Fruit fly (Drosophila melanogaster) whole organism, pupa: ENCODE measurements around the gene Naa20B.

Experiments used
- CG10348 ChIP-seq: fragments of 200-800 bp; sonication (Bioruptor generic); IDR thresholded peaks from 2 replicates; pipeline ENCODE4 v1.3.6; 2022; ENCODE audit warnings: missing biosample characterization, missing genetic modification characterization
- CG12605 ChIP-seq: fragments of 200-800 bp; sonication (Bioruptor generic); IDR thresholded peaks from 2 replicates; pipeline ENCODE4 v1.3.6; 2022; ENCODE audit warnings: missing biosample characterization, missing genetic modification characterization
- CG13204 ChIP-seq: fragments of 200-800 bp; sonication (Bioruptor generic); optimal IDR thresholded peaks from 2 replicates; lab custom pipeline; 2018; ENCODE audit warnings: missing biosample characterization, mild to moderate bottlenecking, missing genetic modification characterization, moderate library complexity
- CG14655 ChIP-seq: fragments of 200-800 bp; sonication (Bioruptor generic); optimal IDR thresholded peaks from 3 replicates; lab custom pipeline; 2017; ENCODE audit warnings: mild to moderate bottlenecking, missing biosample characterization, missing genetic modification reagents, missing genetic modification characterization
- CG15710 ChIP-seq: fragments of 200-800 bp; sonication (Bioruptor generic); optimal IDR thresholded peaks from 2 replicates; lab custom pipeline; 2018; ENCODE audit warnings: missing biosample characterization, mild to moderate bottlenecking, missing genetic modification characterization, moderate library complexity
- CG17806 ChIP-seq: fragments of 200-800 bp; sonication (Bioruptor generic); optimal IDR thresholded peaks from 2 replicates; lab custom pipeline; 2018; ENCODE audit warnings: missing biosample characterization, mild to moderate bottlenecking, missing genetic modification characterization, moderate library complexity
- CG32121 ChIP-seq: fragments of 200-800 bp; sonication (Bioruptor generic); IDR thresholded peaks from 2 replicates; pipeline ENCODE4 v1.3.6; 2022; ENCODE audit warnings: missing biosample characterization, missing genetic modification characterization
- CG34367 ChIP-seq: fragments of 200-800 bp; sonication (Bioruptor generic); optimal IDR thresholded peaks from 2 replicates; lab custom pipeline; 2018; ENCODE audit warnings: missing biosample characterization, mild to moderate bottlenecking, missing genetic modification characterization
- CG4496 ChIP-seq: fragments of 200-800 bp; sonication (Bioruptor generic); IDR thresholded peaks from 3 replicates; pipeline ENCODE4 v1.3.6; 2022; ENCODE audit warnings: missing biosample characterization, missing genetic modification characterization
- CG8159 ChIP-seq: fragments of 200-800 bp; sonication (Bioruptor generic); optimal IDR thresholded peaks from 3 replicates; lab custom pipeline; 2018; ENCODE audit warnings: missing biosample characterization, mild to moderate bottlenecking, missing genetic modification characterization, moderate library complexity
- CG8301 ChIP-seq: fragments of 200-800 bp; sonication (Bioruptor generic); optimal IDR thresholded peaks from 2 replicates; lab custom pipeline; 2018; ENCODE audit warnings: missing biosample characterization, mild to moderate bottlenecking, missing genetic modification characterization
- CG9948 ChIP-seq: fragments of 200-800 bp; sonication (Bioruptor generic); optimal IDR thresholded peaks from 2 replicates; lab custom pipeline; 2018; ENCODE audit warnings: missing biosample characterization, mild to moderate bottlenecking, missing genetic modification characterization, moderate library complexity
- D1 ChIP-seq: fragments of 200-800 bp; sonication (Bioruptor generic); optimal IDR thresholded peaks from 2 replicates; lab custom pipeline; 2018; ENCODE audit warnings: missing biosample characterization, mild to moderate bottlenecking, missing genetic modification characterization, moderate library complexity
- EcR ChIP-seq: fragments of 200-800 bp; sonication (Bioruptor generic); optimal IDR thresholded peaks from 3 replicates; lab custom pipeline; 2019; ENCODE audit warnings: missing biosample characterization, missing genetic modification characterization, mild to moderate bottlenecking, moderate library complexity, missing genetic modification reagents
- Ets98B ChIP-seq: fragments of 200-800 bp; sonication (Bioruptor generic); IDR thresholded peaks from 2 replicates; pipeline ENCODE4 v1.3.6; 2022; ENCODE audit warnings: missing biosample characterization, missing genetic modification characterization
- Pif1A ChIP-seq: fragments of 200-800 bp; sonication (Bioruptor generic); optimal IDR thresholded peaks from 3 replicates; lab custom pipeline; 2016; ENCODE audit warnings: missing biosample characterization, missing genetic modification characterization
- Pif1B ChIP-seq: fragments of 200-800 bp; sonication (Bioruptor generic); optimal IDR thresholded peaks from 3 replicates; lab custom pipeline; 2016; ENCODE audit warnings: missing biosample characterization, missing genetic modification characterization
- Snoo ChIP-seq: fragments of 200-800 bp; sonication (Bioruptor generic); optimal IDR thresholded peaks from 3 replicates; lab custom pipeline; 2017; ENCODE audit warnings: missing biosample characterization, mild to moderate bottlenecking, missing genetic modification characterization, inconsistent platforms
- fd96Ca ChIP-seq: fragments of 200-800 bp; sonication (Bioruptor generic); IDR thresholded peaks from 3 replicates; pipeline ENCODE4 v1.3.6; 2022; ENCODE audit warnings: missing biosample characterization, missing genetic modification characterization
- gl ChIP-seq: fragments of 200-800 bp; sonication (Bioruptor generic); optimal IDR thresholded peaks from 2 replicates; lab custom pipeline; 2018; ENCODE audit warnings: missing biosample characterization, mild to moderate bottlenecking, missing genetic modification characterization
- rn ChIP-seq: fragments of 200-800 bp; sonication (Bioruptor generic); IDR thresholded peaks from 2 replicates; pipeline ENCODE4 v1.3.6; 2022; ENCODE audit warnings: missing biosample characterization, missing genetic modification characterization

Naa20B gene

DNA sequence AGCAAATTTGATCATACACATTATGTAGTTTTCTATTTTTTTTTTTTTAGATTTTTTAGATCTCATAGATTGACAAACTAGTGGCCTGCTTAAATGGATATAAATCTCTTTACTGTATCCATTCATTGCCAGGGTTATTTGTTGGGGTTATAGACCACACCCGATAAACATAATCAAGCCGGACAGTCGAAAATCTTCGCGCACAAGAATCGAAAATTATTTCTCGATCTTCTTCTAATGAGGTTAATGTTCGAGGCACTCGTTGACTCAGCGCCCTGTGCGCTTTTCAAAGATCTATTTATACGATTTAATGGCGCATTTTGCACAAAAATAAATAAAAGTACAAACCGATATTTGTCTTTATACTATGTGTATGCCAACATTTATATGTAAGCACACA, 2.4 kb downstream of the Naa20B start, which contains the start of gene CG31730:
Gene CG31730 (minus strand): TSS at position 101 of the 400 bp plus-strand sequence.
- TF ChIP-seq CG4496 (GFP tag; lab: Robert Waterston, UW) = no peak
- TF ChIP-seq CG17806 = no peak
- no peak for TF ChIP-seq CG8159 (tag; lab: Kevin White, UChicago)

DNA sequence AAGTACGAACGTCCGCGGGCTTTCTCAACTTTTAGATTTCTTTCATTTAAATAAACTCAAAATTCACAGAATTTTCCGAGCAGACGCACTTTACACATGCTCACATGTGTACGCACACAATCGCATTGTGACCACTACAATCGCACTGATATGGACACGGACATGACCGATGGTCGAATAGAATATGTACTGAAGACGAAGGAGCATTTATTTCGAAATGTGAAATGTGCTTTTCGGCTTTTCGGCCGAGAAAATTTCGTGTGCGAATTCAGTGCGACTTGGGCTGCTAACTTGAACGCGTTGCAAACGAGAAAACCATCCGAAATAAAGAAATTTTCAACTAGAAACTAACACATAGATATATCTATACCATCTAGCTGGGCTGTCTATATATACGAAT, 3.5 kb downstream of the Naa20B start, which contains the start of gene CG44085:
Gene CG44085 (plus strand): TSS at position 269 of the 400 bp plus-strand sequence.
- TF ChIP-seq EcR = no peak
- TF ChIP-seq D1 = no peak
- TF ChIP-seq Snoo (tag; lab: Kevin White, UChicago) = no peak
- TF ChIP-seq fd96Ca (GFP tag; lab: Robert Waterston, UW) = no peak
- no peak for TF ChIP-seq CG8301 (tag; lab: Kevin White, UChicago)

DNA sequence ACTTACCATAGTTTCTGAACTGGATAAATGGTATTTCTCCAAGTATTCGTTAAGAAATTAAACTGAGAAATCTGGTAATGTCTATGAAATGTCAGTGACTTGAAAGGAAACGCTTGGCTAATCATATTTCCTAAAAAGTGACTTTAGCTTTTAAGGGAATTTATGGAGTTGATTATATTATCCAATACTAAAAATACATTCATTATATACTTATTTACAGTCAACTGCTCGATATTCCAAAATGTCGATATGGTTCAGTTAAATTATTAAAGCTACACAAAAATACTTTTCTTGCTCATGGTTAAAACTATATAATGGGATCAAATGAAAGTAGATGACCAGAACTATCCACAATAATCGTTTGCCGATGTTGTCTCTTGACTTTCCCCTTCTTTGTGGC, 8.5 kb downstream of the Naa20B start, which contains the start of gene CG31848:
Gene CG31848 (minus strand): TSS at position 101 of the 400 bp plus-strand sequence.
- TF ChIP-seq gl (tag; lab: Kevin White, UChicago) = no peak
- no peak for TF ChIP-seq D1
- no peak for TF ChIP-seq Pif1B (GFP tag; lab: Kevin White, UChicago)
- no peak for TF ChIP-seq fd96Ca (GFP tag; lab: Robert Waterston, UW)
- no peak for TF ChIP-seq CG17806
- no peak for TF ChIP-seq CG9948 (tag; lab: Kevin White, UChicago)
- TF ChIP-seq CG32121 (GFP tag; lab: Robert Waterston, UW) = no peak
- TF ChIP-seq CG15710 (tag; lab: Kevin White, UChicago) = no peak
- no peak for TF ChIP-seq CG14655
- TF ChIP-seq CG10348 (GFP tag; lab: Robert Waterston, UW) = no peak
- no peak for TF ChIP-seq Pif1A (GFP tag; lab: Kevin White, UChicago)
- no peak for TF ChIP-seq CG8159 (tag; lab: Kevin White, UChicago)
- no peak for TF ChIP-seq CG4496 (GFP tag; lab: Robert Waterston, UW)

DNA sequence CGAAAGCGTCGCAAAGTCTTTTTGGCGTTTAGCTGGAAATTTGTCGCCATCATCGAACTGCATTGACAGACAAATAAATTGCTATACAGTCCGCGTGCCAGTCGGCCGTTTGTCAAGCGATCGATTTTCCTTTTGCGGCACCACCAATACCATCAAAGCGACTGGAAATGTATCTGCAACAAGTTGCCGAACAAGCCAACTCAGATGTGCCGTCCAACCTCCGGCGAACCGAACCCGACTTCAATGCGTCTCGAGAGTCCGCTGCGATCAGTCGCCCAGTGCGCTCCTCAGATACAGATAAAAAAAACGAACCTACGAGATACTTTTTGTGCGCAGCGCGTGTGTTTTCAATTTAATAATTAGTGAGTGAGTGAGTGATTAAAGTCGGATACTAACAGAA, 9.3 kb downstream of the Naa20B start:
- peak; percentile 49 for TF ChIP-seq CG13204 (GFP tag; lab: Kevin White, UChicago)
- 0 out of 3 replicates have a peak, but pooled peaks have one; percentile 7 for TF ChIP-seq CG4496 (GFP tag; lab: Robert Waterston, UW)
- no peak for TF ChIP-seq Ets98B
- TF ChIP-seq EcR = peak; percentile 21
- peak; percentile 11 for TF ChIP-seq CG14655
- no peak for TF ChIP-seq rn (GFP tag; lab: Robert Waterston, UW)
- no peak for TF ChIP-seq Pif1A (GFP tag; lab: Kevin White, UChicago)

DNA sequence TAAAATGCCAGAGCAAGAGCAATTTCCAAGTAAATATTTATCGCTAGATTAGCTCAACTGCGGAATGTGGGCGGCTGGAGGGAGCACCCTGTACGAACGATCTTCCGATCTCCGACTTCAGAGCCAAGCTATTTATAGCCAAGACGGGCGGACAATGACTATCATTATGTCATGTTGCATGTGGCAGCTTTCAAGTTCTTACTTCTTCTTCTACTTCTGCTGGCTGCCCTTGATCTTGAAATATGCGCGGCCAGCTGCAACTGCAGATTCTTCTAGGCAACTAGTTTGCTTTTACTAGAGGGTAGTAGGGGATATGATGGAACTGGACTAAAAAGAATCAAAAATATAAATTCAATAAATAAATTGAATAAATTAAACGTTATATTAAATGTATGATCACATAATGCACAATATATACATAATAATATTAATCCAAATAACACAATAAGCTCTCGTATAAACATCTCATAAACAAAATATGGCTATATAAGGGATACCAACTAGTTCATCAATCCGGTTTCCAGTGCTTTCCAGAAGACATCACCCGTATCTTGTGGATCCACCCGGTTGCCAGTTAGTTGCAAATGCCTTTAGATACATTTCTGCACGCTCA, 10.9 kb downstream of the Naa20B start:
- TF ChIP-seq fd96Ca (GFP tag; lab: Robert Waterston, UW) = no peak
- TF ChIP-seq CG34367 = peak; percentile 12
- peak; percentile 65 for TF ChIP-seq CG9948 (tag; lab: Kevin White, UChicago)
- peak; percentile 58 for TF ChIP-seq CG17806
- peak; percentile 71 for TF ChIP-seq CG14655
- peak; percentile 52 for TF ChIP-seq CG8301 (tag; lab: Kevin White, UChicago)
- peak; percentile 33 for TF ChIP-seq Pif1B (GFP tag; lab: Kevin White, UChicago)
- TF ChIP-seq rn (GFP tag; lab: Robert Waterston, UW) = no peak
- no peak for TF ChIP-seq CG10348 (GFP tag; lab: Robert Waterston, UW)
- peak; percentile 21; the same call in 1 of the 2 replicates for TF ChIP-seq CG12605
- TF ChIP-seq CG4496 (GFP tag; lab: Robert Waterston, UW) = peak; percentile 42; the same call in 1 of the 3 replicates
- TF ChIP-seq EcR = peak; percentile 74
- TF ChIP-seq CG15710 (tag; lab: Kevin White, UChicago) = peak; percentile 46
- TF ChIP-seq D1 = peak; percentile 60
- peak; percentile 76 for TF ChIP-seq CG8159 (tag; lab: Kevin White, UChicago)
- peak; percentile 7 for TF ChIP-seq Pif1A (GFP tag; lab: Kevin White, UChicago)

DNA sequence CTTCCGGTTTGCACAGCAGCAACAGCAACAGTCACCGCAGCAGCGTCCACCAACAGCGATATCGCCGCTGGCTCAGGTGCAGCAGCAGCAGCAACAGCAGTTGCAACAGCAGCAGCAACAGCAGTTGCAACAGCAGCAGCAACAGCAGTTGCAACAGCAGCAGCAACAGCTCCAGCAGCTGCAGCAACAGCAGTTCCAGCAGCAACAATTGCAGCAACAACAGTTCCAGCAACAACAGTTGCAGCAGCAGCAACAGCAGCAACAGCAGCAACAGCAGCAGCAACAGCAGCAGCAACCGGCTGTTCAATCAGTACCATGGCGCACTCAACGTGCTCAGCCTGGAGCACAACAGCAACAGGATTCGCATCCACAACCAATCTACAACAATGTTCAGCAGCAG, 15.3 kb downstream of the Naa20B start:
- TF ChIP-seq CG4496 (GFP tag; lab: Robert Waterston, UW) (no peak), CG10348 (GFP tag; lab: Robert Waterston, UW) (no peak), gl (tag; lab: Kevin White, UChicago) (no peak), CG34367 (no peak), CG13204 (GFP tag; lab: Kevin White, UChicago) (peak; percentile 65), CG9948 (tag; lab: Kevin White, UChicago) (no peak), CG8301 (tag; lab: Kevin White, UChicago) (no peak), CG15710 (tag; lab: Kevin White, UChicago) (no peak), D1 (no peak)

DNA sequence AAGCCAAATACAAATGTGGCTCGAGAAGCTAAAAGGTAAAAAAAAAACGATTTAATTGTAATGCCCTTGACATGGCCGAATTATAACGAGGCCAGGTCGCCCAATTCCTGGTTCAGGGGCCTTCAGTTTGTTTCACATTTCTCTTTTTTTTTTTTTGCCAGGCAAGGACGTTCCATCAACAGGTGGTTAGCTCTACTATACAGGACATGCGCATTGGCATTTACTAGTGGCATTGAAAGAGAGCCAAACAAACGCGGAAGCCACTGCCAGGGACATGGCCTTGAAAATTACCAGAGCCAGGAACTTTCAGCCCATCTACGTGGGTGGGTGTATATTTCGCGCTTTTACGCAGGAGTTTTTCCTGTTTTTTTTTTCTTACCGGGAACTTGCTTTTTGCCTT, 28.5 kb downstream of the Naa20B start:
- peak; percentile 90; the same call in 1 of the 2 replicates for TF ChIP-seq CG12605
- TF ChIP-seq CG8159 (tag; lab: Kevin White, UChicago) = no peak
